Fruit fly (Drosophila melanogaster) whole organism, embryonic: ENCODE results near the gene CG33796.

Experiments used
- CG10979 ChIP-seq: fragments of 200-800 bp; sonication (Bioruptor generic); optimal IDR thresholded peaks from 2 replicates; lab custom pipeline; 2018; ENCODE audit warnings: missing biosample characterization, mild to moderate bottlenecking, missing genetic modification characterization, moderate library complexity
- CG15696 ChIP-seq: fragments of 200-800 bp; sonication (Bioruptor generic); optimal IDR thresholded peaks from 2 replicates; lab custom pipeline; 2019; ENCODE audit warnings: missing biosample characterization, mild to moderate bottlenecking, missing genetic modification characterization, moderate library complexity
- CG31224 ChIP-seq: fragments of 200-800 bp; sonication (Bioruptor generic); IDR thresholded peaks from 2 replicates; pipeline ENCODE4 v1.3.6; 2022; ENCODE audit warnings: missing biosample characterization, missing genetic modification characterization
- Max ChIP-seq: fragments of 200-800 bp; sonication (Bioruptor generic); optimal IDR thresholded peaks from 2 replicates; lab custom pipeline; 2016; ENCODE audit warnings: missing biosample characterization, mild to moderate bottlenecking, missing genetic modification characterization
- Mes4 ChIP-seq: fragments of 200-800 bp; sonication (Bioruptor generic); optimal IDR thresholded peaks from 2 replicates; lab custom pipeline; 2016; ENCODE audit warnings: missing biosample characterization, missing genetic modification characterization
- Ptx1 ChIP-seq: fragments of 200-800 bp; sonication (Bioruptor generic); IDR thresholded peaks from 2 replicates; pipeline ENCODE4 v1.3.6; 2022; ENCODE audit warnings: missing biosample characterization, missing genetic modification characterization
- az2 ChIP-seq: fragments of 200-800 bp; sonication (Bioruptor generic); optimal IDR thresholded peaks from 3 replicates; lab custom pipeline; 2016; ENCODE audit warnings: missing biosample characterization, missing genetic modification characterization
- crc ChIP-seq: fragments of 200-800 bp; sonication (Bioruptor generic); optimal IDR thresholded peaks from 2 replicates; lab custom pipeline; 2016; ENCODE audit warnings: missing biosample characterization, missing genetic modification characterization

dm6 chr3L:16189925-16190231, 20.0 kb upstream of the CG33796 start:
- TF ChIP-seq CG10979 (tag; lab: Kevin White, UChicago), result no peak
- no peak for TF ChIP-seq Mes4
- TF ChIP-seq CG15696, result no peak
- TF ChIP-seq Ptx1 (GFP tag; lab: Robert Waterston, UW), result no peak
- no peak for TF ChIP-seq CG31224
- TF ChIP-seq crc (GFP tag; lab: Kevin White, UChicago), result no peak
- TF ChIP-seq Max (GFP tag; lab: Kevin White, UChicago), result no peak
- TF ChIP-seq az2 (GFP tag; lab: Kevin White, UChicago), result no peak
